Fruit fly (Drosophila melanogaster) whole organism, embryonic: Measurements from ENCODE around the gene NijB.

Experiments used
- Abd-B ChIP-seq: fragments of 200-800 bp; sonication (Bioruptor generic); optimal IDR thresholded peaks from 2 replicates; lab custom pipeline; 2018; ENCODE audit warnings: missing biosample characterization, mild to moderate bottlenecking, missing genetic modification characterization, moderate library complexity
- Atf6 ChIP-seq: fragments of 200-800 bp; sonication (Bioruptor generic); IDR thresholded peaks from 2 replicates; pipeline ENCODE4 v1.3.6; 2022; ENCODE audit warnings: missing biosample characterization, missing genetic modification characterization
- BtbVII ChIP-seq: fragments of 200-800 bp; sonication (Bioruptor generic); optimal IDR thresholded peaks from 3 replicates; lab custom pipeline; 2017; ENCODE audit warnings: missing biosample characterization, mild to moderate bottlenecking, missing genetic modification characterization
- CG10565 ChIP-seq: fragments of 200-800 bp; sonication (Bioruptor generic); optimal IDR thresholded peaks from 3 replicates; lab custom pipeline; 2016; ENCODE audit warnings: missing biosample characterization, mild to moderate bottlenecking, missing genetic modification characterization
- CG10979 ChIP-seq: fragments of 200-800 bp; sonication (Bioruptor generic); optimal IDR thresholded peaks from 2 replicates; lab custom pipeline; 2018; ENCODE audit warnings: missing biosample characterization, mild to moderate bottlenecking, missing genetic modification characterization, moderate library complexity
- CG12744 ChIP-seq: fragments of 200-800 bp; sonication (Bioruptor generic); optimal IDR thresholded peaks from 2 replicates; lab custom pipeline; 2016; ENCODE audit warnings: missing biosample characterization, missing genetic modification characterization
- CG13624 ChIP-seq: fragments of 200-800 bp; sonication (Bioruptor generic); optimal IDR thresholded peaks from 2 replicates; lab custom pipeline; 2016; ENCODE audit warnings: missing biosample characterization, missing genetic modification characterization
- CG14050 ChIP-seq: fragments of 200-800 bp; sonication (Bioruptor generic); IDR thresholded peaks from 3 replicates; pipeline ENCODE4 v1.3.6; 2022; ENCODE audit warnings: missing biosample characterization, missing genetic modification characterization
- CG15073 ChIP-seq: fragments of 200-800 bp; sonication (Bioruptor generic); optimal IDR thresholded peaks from 2 replicates; lab custom pipeline; 2016; ENCODE audit warnings: missing biosample characterization, missing genetic modification characterization
- CG1602 ChIP-seq: fragments of 200-800 bp; sonication (Bioruptor generic); optimal IDR thresholded peaks from 3 replicates; lab custom pipeline; 2016; ENCODE audit warnings: missing biosample characterization, missing genetic modification characterization
- CG16779 ChIP-seq: fragments of 200-800 bp; sonication (Bioruptor generic); IDR thresholded peaks from 2 replicates; pipeline ENCODE4 v1.3.6; 2022; ENCODE audit warnings: missing biosample characterization, missing genetic modification characterization
- CG16813 ChIP-seq: fragments of 200-800 bp; sonication (Bioruptor generic); IDR thresholded peaks from 3 replicates; pipeline ENCODE4 v1.3.6; 2022; ENCODE audit warnings: missing biosample characterization, missing genetic modification characterization; ENCODE audit not compliant: partially characterized antibody
- CG16815 ChIP-seq: fragments of 200-800 bp; sonication (Bioruptor generic); optimal IDR thresholded peaks from 3 replicates; lab custom pipeline; 2017; ENCODE audit warnings: missing biosample characterization, mild to moderate bottlenecking, missing genetic modification characterization
- CG17328 ChIP-seq: fragments of 200-800 bp; sonication (Bioruptor generic); IDR thresholded peaks from 2 replicates; pipeline ENCODE4 v1.3.6; 2022; ENCODE audit warnings: missing biosample characterization, missing genetic modification characterization
- CG18476 ChIP-seq: fragments of 200-800 bp; sonication (Bioruptor generic); optimal IDR thresholded peaks from 2 replicates; lab custom pipeline; 2016; ENCODE audit warnings: missing biosample characterization, mild to moderate bottlenecking, missing genetic modification characterization
- CG2129 ChIP-seq: fragments of 200-800 bp; sonication (Bioruptor generic); IDR thresholded peaks from 2 replicates; pipeline ENCODE4 v1.3.6; 2022; ENCODE audit warnings: missing biosample characterization, missing genetic modification characterization; ENCODE audit not compliant: partially characterized antibody
- CG6813 ChIP-seq: fragments of 200-800 bp; sonication (Bioruptor generic); optimal IDR thresholded peaks from 2 replicates; lab custom pipeline; 2017; ENCODE audit warnings: missing biosample characterization, missing genetic modification characterization, mild to moderate bottlenecking, moderate library complexity, missing genetic modification reagents
- CG7372 ChIP-seq: fragments of 200-800 bp; sonication (Bioruptor generic); IDR thresholded peaks from 2 replicates; pipeline ENCODE4 v1.3.6; 2022; ENCODE audit warnings: missing biosample characterization, missing genetic modification characterization
- CG8944 ChIP-seq: fragments of 200-800 bp; sonication (Bioruptor generic); optimal IDR thresholded peaks from 3 replicates; lab custom pipeline; 2016; ENCODE audit warnings: missing biosample characterization, missing genetic modification characterization
- Camta ChIP-seq: fragments of 200-800 bp; sonication (Bioruptor generic); optimal IDR thresholded peaks from 2 replicates; lab custom pipeline; 2016; ENCODE audit warnings: missing biosample characterization, missing genetic modification characterization
- Dbx ChIP-seq: fragments of 200-800 bp; sonication (Bioruptor generic); IDR thresholded peaks from 3 replicates; pipeline ENCODE4 v1.3.6; 2022; ENCODE audit warnings: missing biosample characterization, missing genetic modification characterization
- Doc2 ChIP-seq: fragments of 200-800 bp; sonication (Bioruptor generic); IDR thresholded peaks from 2 replicates; pipeline ENCODE4 v1.3.6; 2022; ENCODE audit warnings: missing biosample characterization, missing genetic modification characterization
- Dp ChIP-seq: fragments of 200-800 bp; sonication (Bioruptor generic); optimal IDR thresholded peaks from 2 replicates; lab custom pipeline; 2018; ENCODE audit warnings: missing biosample characterization, mild to moderate bottlenecking, missing genetic modification characterization, moderate library complexity
- Ets65A ChIP-seq: fragments of 200-800 bp; sonication (Bioruptor generic); peaks from one replicate; lab custom pipeline; 2016; ENCODE audit warnings: missing biosample characterization, missing genetic modification characterization
- Fer3 ChIP-seq: fragments of 200-800 bp; sonication (Bioruptor generic); optimal IDR thresholded peaks from 2 replicates; lab custom pipeline; 2018; ENCODE audit warnings: missing biosample characterization, mild to moderate bottlenecking, missing genetic modification characterization, moderate library complexity
- H15 ChIP-seq: fragments of 200-800 bp; sonication (Bioruptor generic); IDR thresholded peaks from 3 replicates; pipeline ENCODE4 v1.3.6; 2022; ENCODE audit warnings: missing biosample characterization, missing genetic modification characterization
- H2.0 ChIP-seq: fragments of 200-800 bp; sonication (Bioruptor generic); IDR thresholded peaks from 2 replicates; pipeline ENCODE4 v1.3.6; 2022; ENCODE audit warnings: missing biosample characterization, missing genetic modification characterization
- HLH3B ChIP-seq: fragments of 200-800 bp; sonication (Bioruptor generic); IDR thresholded peaks from 2 replicates; pipeline ENCODE4 v1.3.6; 2022; ENCODE audit warnings: missing biosample characterization, missing genetic modification characterization
- Hr51 ChIP-seq, 2 experiments: fragments of 200-800 bp; sonication (Bioruptor generic); optimal IDR thresholded peaks; 2 replicates in 1 of 2; 3 replicates in 1 of 2; lab custom pipeline; 2016 to 2018; ENCODE audit warnings: missing biosample characterization in 2 of 2, missing genetic modification characterization in 2 of 2, mild to moderate bottlenecking in 1 of 2, moderate library complexity in 1 of 2
- Myb ChIP-seq: fragments of 200-800 bp; sonication (Bioruptor generic); optimal IDR thresholded peaks from 2 replicates; lab custom pipeline; 2016; ENCODE audit warnings: missing biosample characterization, missing genetic modification characterization
- NfI ChIP-seq: fragments of 200-800 bp; sonication (Bioruptor generic); optimal IDR thresholded peaks from 3 replicates; lab custom pipeline; 2018; ENCODE audit warnings: missing biosample characterization, mild to moderate bottlenecking, missing genetic modification characterization, moderate library complexity
- Oaz ChIP-seq: fragments of 200-800 bp; sonication (Bioruptor generic); IDR thresholded peaks from 2 replicates; pipeline ENCODE4 v1.3.6; 2022; ENCODE audit warnings: missing biosample characterization, missing genetic modification characterization
- Oli ChIP-seq: fragments of 200-800 bp; sonication (Bioruptor generic); optimal IDR thresholded peaks from 2 replicates; lab custom pipeline; 2018; ENCODE audit warnings: missing biosample characterization, mild to moderate bottlenecking, missing genetic modification characterization, moderate library complexity
- Ptx1 ChIP-seq: fragments of 200-800 bp; sonication (Bioruptor generic); IDR thresholded peaks from 2 replicates; pipeline ENCODE4 v1.3.6; 2022; ENCODE audit warnings: missing biosample characterization, missing genetic modification characterization
- Ssrp ChIP-seq: fragments of 200-800 bp; sonication (Bioruptor generic); optimal IDR thresholded peaks from 2 replicates; lab custom pipeline; 2018; ENCODE audit warnings: missing biosample characterization, mild to moderate bottlenecking, missing genetic modification characterization, moderate library complexity
- Stat92E ChIP-seq, 3 experiments: fragments of >200 bp in 2 of 3; fragments of 200-800 bp in 1 of 3; sonication (Bioruptor generic) in 1 of 3; optimal IDR thresholded peaks; 2 replicates each; lab custom pipeline; 2017 to 2019; ENCODE audit warnings: missing biosample characterization in 3 of 3, missing genetic modification characterization in 3 of 3, mild to moderate bottlenecking in 1 of 3, moderate library complexity in 1 of 3
- croc ChIP-seq: fragments of 200-800 bp; sonication (Bioruptor generic); conservative IDR thresholded peaks from 3 replicates; pipeline ENCODE4 v1.3.6; 2022; ENCODE audit warnings: missing biosample characterization, missing genetic modification characterization
- danr ChIP-seq: fragments of 200-800 bp; sonication (Bioruptor generic); IDR thresholded peaks from 2 replicates; pipeline ENCODE4 v1.3.6; 2022; ENCODE audit warnings: missing biosample characterization, missing genetic modification characterization
- dysf ChIP-seq: fragments of 200-800 bp; sonication (Bioruptor generic); IDR thresholded peaks from 3 replicates; pipeline ENCODE4 v1.3.6; 2022; ENCODE audit warnings: missing biosample characterization, missing genetic modification characterization
- fd96Cb ChIP-seq: fragments of 200-800 bp; sonication (Bioruptor generic); optimal IDR thresholded peaks from 2 replicates; lab custom pipeline; 2018; ENCODE audit warnings: missing biosample characterization, mild to moderate bottlenecking, missing genetic modification characterization, moderate library complexity
- fru ChIP-seq: fragments of >200 bp; optimal IDR thresholded peaks from 2 replicates; lab custom pipeline; 2017
- gcm ChIP-seq: fragments of 200-800 bp; sonication (Bioruptor generic); optimal IDR thresholded peaks from 2 replicates; lab custom pipeline; 2019; ENCODE audit warnings: missing biosample characterization, mild to moderate bottlenecking, missing genetic modification characterization, moderate library complexity
- grn ChIP-seq: fragments of 200-800 bp; sonication (Bioruptor generic); optimal IDR thresholded peaks from 3 replicates; lab custom pipeline; 2017; ENCODE audit warnings: missing biosample characterization, missing genetic modification characterization
- gt ChIP-seq: fragments of 200-800 bp; sonication (Bioruptor generic); IDR thresholded peaks from 2 replicates; pipeline ENCODE4 v1.3.6; 2022; ENCODE audit warnings: missing biosample characterization, missing genetic modification characterization
- psq ChIP-seq: fragments of 200-800 bp; sonication (Bioruptor generic); optimal IDR thresholded peaks from 2 replicates; lab custom pipeline; 2017; ENCODE audit warnings: missing biosample characterization, missing genetic modification characterization
- schlank ChIP-seq: fragments of 200-800 bp; sonication (Bioruptor generic); optimal IDR thresholded peaks from 2 replicates; lab custom pipeline; 2018; ENCODE audit warnings: missing biosample characterization, mild to moderate bottlenecking, missing genetic modification characterization
- seq ChIP-seq: fragments of 200-800 bp; sonication (Bioruptor generic); IDR thresholded peaks from 2 replicates; pipeline ENCODE4 v1.3.6; 2022; ENCODE audit warnings: missing biosample characterization, missing genetic modification characterization
- stwl ChIP-seq: fragments of 200-800 bp; sonication (Bioruptor generic); optimal IDR thresholded peaks from 3 replicates; lab custom pipeline; 2018; ENCODE audit warnings: missing biosample characterization, mild to moderate bottlenecking, missing genetic modification characterization, moderate library complexity
- tin ChIP-seq: fragments of 200-800 bp; sonication (Bioruptor generic); optimal IDR thresholded peaks from 3 replicates; lab custom pipeline; 2016; ENCODE audit warnings: missing biosample characterization, missing genetic modification characterization
- zen2 ChIP-seq: fragments of 200-800 bp; sonication (Bioruptor generic); IDR thresholded peaks from 3 replicates; pipeline ENCODE4 v1.3.6; 2022; ENCODE audit warnings: missing biosample characterization, missing genetic modification characterization; ENCODE audit not compliant: partially characterized antibody

Gene NijB

DNA sequence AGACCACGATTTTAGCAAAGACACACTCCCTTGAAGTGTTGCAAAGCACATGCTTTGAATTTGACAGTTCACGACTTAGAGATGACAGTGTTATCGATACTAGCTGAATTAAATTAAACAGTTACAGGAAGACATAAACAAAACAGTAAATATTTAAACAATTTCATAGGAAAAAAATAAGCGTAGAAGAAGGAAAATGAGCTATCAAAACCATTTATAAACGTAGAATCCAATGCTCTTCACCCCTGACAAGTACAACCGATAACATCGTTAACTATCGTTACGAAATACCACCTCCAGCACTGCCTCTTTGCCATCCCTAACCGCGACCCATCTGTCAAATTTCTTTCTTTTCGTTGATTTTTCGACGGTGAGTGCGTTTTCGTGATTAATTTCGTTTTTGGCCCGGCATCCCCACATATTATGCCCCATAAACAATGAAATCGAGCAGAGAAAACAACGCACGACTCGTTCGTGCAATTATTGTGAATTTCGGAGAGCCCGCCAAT lies 6.6 kb downstream of the NijB start, which contains the start of gene RpL26 (continued):
- TF ChIP-seq CG2129 (GFP tag; lab: Robert Waterston, UW): peak; percentile 98
- peak; percentile 68 for TF ChIP-seq Camta (GFP tag; lab: Kevin White, UChicago)
- peak; percentile 61 for TF ChIP-seq BtbVII (GFP tag; lab: Kevin White, UChicago)
- TF ChIP-seq fru: no peak
- peak; percentile 51 for TF ChIP-seq Oli (tag; lab: Kevin White, UChicago)
- TF ChIP-seq stwl (tag; lab: Kevin White, UChicago): peak; percentile 46
- TF ChIP-seq gcm: peak; percentile 42
- TF ChIP-seq CG18476 (GFP tag; lab: Kevin White, UChicago): peak; percentile 64
- peak; percentile 42 for TF ChIP-seq fd96Cb (tag; lab: Kevin White, UChicago)
- peak; percentile 82 for TF ChIP-seq CG7372 (GFP tag; lab: Robert Waterston, UW)
- TF ChIP-seq Dbx (GFP tag; lab: Robert Waterston, UW): peak; percentile 88
- TF ChIP-seq CG8944 (GFP tag; lab: Kevin White, UChicago): peak; percentile 86
- TF ChIP-seq CG1602 (GFP tag; lab: Kevin White, UChicago): peak; percentile 78
- no peak for TF ChIP-seq danr (GFP tag; lab: Robert Waterston, UW)
- peak; percentile 5 for TF ChIP-seq grn (GFP tag; lab: Kevin White, UChicago)
- peak; percentile 71; the same call in 1 of the 3 replicates for TF ChIP-seq H15 (GFP tag; lab: Robert Waterston, UW)
- TF ChIP-seq Atf6 (GFP tag; lab: Robert Waterston, UW): peak; percentile 71
- no peak; the same call in 1 of the 2 replicates for TF ChIP-seq Oaz
- peak; percentile 42 for TF ChIP-seq Fer3 (tag; lab: Kevin White, UChicago)
- no peak for TF ChIP-seq CG6813 (GFP tag; lab: Kevin White, UChicago)
- TF ChIP-seq Doc2: no peak
- peak; percentile 61 for TF ChIP-seq tin (GFP tag; lab: Kevin White, UChicago)
- 0 out of 2 replicates have a peak, but pooled peaks have one; percentile 12 for TF ChIP-seq CG16779
- peak; percentile 92 for TF ChIP-seq CG13624 (GFP tag; lab: Kevin White, UChicago)
- TF ChIP-seq Ets65A (GFP tag; lab: Kevin White, UChicago): peak; percentile 98
- TF ChIP-seq schlank (tag; lab: Kevin White, UChicago): peak; percentile 65
- peak; percentile 65 for TF ChIP-seq CG16815
- TF ChIP-seq CG15073 (GFP tag; lab: Kevin White, UChicago): peak; percentile 38
- TF ChIP-seq psq: peak; percentile 36
- TF ChIP-seq Ptx1 (GFP tag; lab: Robert Waterston, UW): peak; percentile 80
- no peak for TF ChIP-seq seq (GFP tag; lab: Robert Waterston, UW)
- peak; percentile 69 for TF ChIP-seq CG12744 (GFP tag; lab: Kevin White, UChicago)
- TF ChIP-seq HLH3B: 0 out of 2 replicates have a peak, but pooled peaks have one; percentile 36
- peak; percentile 32; the same call in 2 of the 3 replicates for TF ChIP-seq CG14050
- peak; percentile 84; the same call in 2 of the 3 replicates for TF ChIP-seq dysf (GFP tag; lab: Robert Waterston, UW)
- TF ChIP-seq zen2: peak; percentile 96
- peak; percentile 99 for TF ChIP-seq CG16813
- peak; percentile 60 for TF ChIP-seq croc (GFP tag; lab: Robert Waterston, UW)
- peak; percentile 53; the same call in 1 of the 2 replicates for TF ChIP-seq CG17328 (GFP tag; lab: Robert Waterston, UW)
- TF ChIP-seq Abd-B (GFP tag; lab: Kevin White, UChicago): peak; percentile 61
- peak; percentile 96 for TF ChIP-seq Myb (GFP tag; lab: Kevin White, UChicago)
- TF ChIP-seq gt (GFP tag; lab: Robert Waterston, UW): no peak
- peak in 1 of 3 experiments; percentile 81 for TF ChIP-seq Stat92E (GFP tag; optimal IDR thresholded peaks at IDR 0.05; lab: Kevin White, UChicago)
- TF ChIP-seq Ssrp (tag; lab: Kevin White, UChicago): peak; percentile 64
- TF ChIP-seq H2.0: peak; percentile 44
- peak; percentile 34 for TF ChIP-seq Dp (GFP tag; lab: Kevin White, UChicago)
- no peak for TF ChIP-seq CG10565 (GFP tag; lab: Kevin White, UChicago)
- peak; percentile 46 for TF ChIP-seq CG10979
- peak; percentile 84 for TF ChIP-seq NfI (GFP tag; lab: Kevin White, UChicago)
- TF ChIP-seq Hr51 (GFP tag; optimal IDR thresholded peaks at IDR 0.05; lab: Kevin White, UChicago): peak; percentile 74 to 78
